Fruit fly (Drosophila melanogaster): Measurements from ENCODE around the gene Traf-like.
A peak's percentile ranks its signal among the peaks of the same experiment; 100 is the strongest.

DNA sequence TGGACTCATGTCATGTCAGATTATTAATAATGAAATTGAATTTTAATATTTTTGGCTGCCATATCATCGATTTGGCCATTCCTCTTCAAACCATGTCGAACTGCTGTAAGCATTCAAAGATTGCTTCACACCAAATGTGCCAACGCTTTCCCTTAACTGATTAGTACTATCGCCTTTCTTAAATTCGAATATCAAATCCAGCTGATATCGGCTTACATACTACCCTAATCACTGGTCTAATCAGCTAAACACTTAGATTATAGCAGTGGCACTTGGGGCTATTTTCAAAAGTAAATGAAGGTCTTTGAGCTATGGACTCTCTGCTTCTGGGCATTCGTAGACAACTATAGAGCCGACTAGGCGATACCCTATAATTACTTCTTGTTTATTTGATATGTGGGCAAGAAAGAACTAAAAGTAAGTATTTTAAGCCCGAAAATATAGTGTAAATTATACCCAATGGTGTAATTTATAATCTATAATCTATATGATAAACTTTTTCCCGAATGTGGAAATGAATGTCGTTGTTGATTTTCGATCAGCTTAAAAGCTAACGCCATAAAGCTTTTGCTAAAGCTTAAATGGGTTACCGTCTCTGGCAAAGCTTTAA is 10.9 kb upstream of the Traf-like start:
- TF ChIP-seq CG11617 (GFP tag; optimal IDR thresholded peaks at IDR 0.05) (peak; percentile 35), cnc (optimal IDR thresholded peaks at IDR 0.05) (no peak), kay (GFP tag; ENCODE audit: borderline replicate concordance) (no peak), ovo (GFP tag; optimal IDR thresholded peaks at IDR 0.05) (no peak), CG5204 (GFP tag; optimal IDR thresholded peaks at IDR 0.05) (no peak), cic (GFP tag; optimal IDR thresholded peaks at IDR 0.05) (no peak), Crg-1 (GFP tag; optimal IDR thresholded peaks at IDR 0.05) (no peak), Mnt (GFP tag; optimal IDR thresholded peaks at IDR 0.05) (no peak)

All from whole organism, adult.